Fruit fly (Drosophila melanogaster) whole organism, embryonic: Measurements from ENCODE around the gene CG7514.
A peak's percentile ranks its signal among the peaks of the same experiment; 100 is the strongest.

ENCODE experiments used
- Ada2b ChIP-seq: fragments of 200-800 bp; sonication (Bioruptor generic); IDR thresholded peaks from 2 replicates; pipeline ENCODE4 v1.3.6; 2022; ENCODE audit warnings: missing biosample characterization, missing genetic modification characterization
- CG10209 ChIP-seq: fragments of 200-800 bp; sonication (Bioruptor generic); optimal IDR thresholded peaks from 3 replicates; lab custom pipeline; 2017; ENCODE audit warnings: missing biosample characterization, mild to moderate bottlenecking, missing genetic modification characterization, missing genetic modification reagents
- CG11085 ChIP-seq: fragments of 200-800 bp; sonication (Bioruptor generic); IDR thresholded peaks from 2 replicates; pipeline ENCODE4 v1.3.6; 2022; ENCODE audit warnings: missing biosample characterization, missing genetic modification characterization
- CG11093 ChIP-seq: fragments of 200-800 bp; sonication (Bioruptor generic); IDR thresholded peaks from 3 replicates; pipeline ENCODE4 v1.3.6; 2022; ENCODE audit warnings: missing biosample characterization, missing genetic modification characterization
- CG12659 ChIP-seq: fragments of 200-800 bp; sonication (Bioruptor generic); optimal IDR thresholded peaks from 3 replicates; lab custom pipeline; 2017; ENCODE audit warnings: mild to moderate bottlenecking, missing biosample characterization, missing genetic modification reagents, missing genetic modification characterization
- CG13624 ChIP-seq: fragments of 200-800 bp; sonication (Bioruptor generic); optimal IDR thresholded peaks from 2 replicates; lab custom pipeline; 2016; ENCODE audit warnings: missing biosample characterization, missing genetic modification characterization
- CG13775 ChIP-seq: fragments of 200-800 bp; sonication (Bioruptor generic); optimal IDR thresholded peaks from 3 replicates; lab custom pipeline; 2017; ENCODE audit warnings: missing biosample characterization, mild to moderate bottlenecking, missing genetic modification characterization
- CG15601 ChIP-seq: fragments of 200-800 bp; sonication (Bioruptor generic); optimal IDR thresholded peaks from 3 replicates; lab custom pipeline; 2019; ENCODE audit warnings: missing biosample characterization, mild to moderate bottlenecking, missing genetic modification characterization, moderate library complexity
- CG1603 ChIP-seq: fragments of 200-800 bp; sonication (Bioruptor generic); optimal IDR thresholded peaks from 2 replicates; lab custom pipeline; 2019; ENCODE audit warnings: missing biosample characterization, mild to moderate bottlenecking, missing genetic modification characterization, moderate library complexity
- CG16863 ChIP-seq: fragments of 200-800 bp; sonication (Bioruptor generic); optimal IDR thresholded peaks from 3 replicates; lab custom pipeline; 2016; ENCODE audit warnings: missing biosample characterization, missing genetic modification characterization
- CG17802 ChIP-seq: fragments of 200-800 bp; sonication (Bioruptor generic); optimal IDR thresholded peaks from 2 replicates; lab custom pipeline; 2018; ENCODE audit warnings: missing biosample characterization, mild to moderate bottlenecking, missing genetic modification characterization, moderate library complexity
- CG18262 ChIP-seq: fragments of 200-800 bp; optimal IDR thresholded peaks from 3 replicates; lab custom pipeline; 2019; ENCODE audit warnings: missing biosample characterization, mild to moderate bottlenecking, missing genetic modification characterization, moderate library complexity
- CG32767 ChIP-seq: fragments of 200-800 bp; sonication (Bioruptor generic); IDR thresholded peaks from 2 replicates; pipeline ENCODE4 v1.3.6; 2022; ENCODE audit warnings: missing biosample characterization, missing genetic modification characterization
- CG3407 ChIP-seq: fragments of 200-800 bp; sonication (Bioruptor generic); optimal IDR thresholded peaks from 2 replicates; lab custom pipeline; 2018; ENCODE audit warnings: missing biosample characterization, mild to moderate bottlenecking, missing genetic modification characterization
- CG7372 ChIP-seq: fragments of 200-800 bp; sonication (Bioruptor generic); IDR thresholded peaks from 2 replicates; pipeline ENCODE4 v1.3.6; 2022; ENCODE audit warnings: missing biosample characterization, missing genetic modification characterization
- CG7786 ChIP-seq: fragments of 200-800 bp; sonication (Bioruptor generic); optimal IDR thresholded peaks from 2 replicates; lab custom pipeline; 2016; ENCODE audit warnings: missing biosample characterization, missing genetic modification characterization
- CG7928 ChIP-seq: fragments of 200-800 bp; sonication (Bioruptor generic); optimal IDR thresholded peaks from 2 replicates; lab custom pipeline; 2017; ENCODE audit warnings: missing biosample characterization, mild to moderate bottlenecking, missing genetic modification characterization
- CG9817 ChIP-seq: fragments of 200-800 bp; sonication (Bioruptor generic); optimal IDR thresholded peaks from 2 replicates; lab custom pipeline; 2018; ENCODE audit warnings: missing biosample characterization, mild to moderate bottlenecking, missing genetic modification characterization, moderate library complexity
- CrebB ChIP-seq: fragments of 200-800 bp; sonication (Bioruptor generic); optimal IDR thresholded peaks from 3 replicates; lab custom pipeline; 2018; ENCODE audit warnings: missing biosample characterization, mild to moderate bottlenecking, missing genetic modification characterization
- D ChIP-seq, 2 experiments: fragments of 200-800 bp in 1 of 2; fragments of >200 bp in 1 of 2; sonication (Bioruptor generic) in 1 of 2; optimal IDR thresholded peaks; 2 replicates in 1 of 2; 3 replicates in 1 of 2; lab custom pipeline; 2017; ENCODE audit warnings: mild to moderate bottlenecking in 1 of 2, missing biosample characterization in 1 of 2, missing genetic modification characterization in 1 of 2, missing genetic modification reagents in 1 of 2
- Dek ChIP-seq: fragments of 200-800 bp; sonication (Bioruptor generic); optimal IDR thresholded peaks from 3 replicates; lab custom pipeline; 2019; ENCODE audit warnings: missing biosample characterization, mild to moderate bottlenecking, missing genetic modification characterization, moderate library complexity
- Doc3 ChIP-seq: fragments of 200-800 bp; sonication (Bioruptor generic); IDR thresholded peaks from 3 replicates; pipeline ENCODE4 v1.3.6; 2022; ENCODE audit warnings: missing biosample characterization, missing genetic modification characterization; ENCODE audit not compliant: partially characterized antibody
- Dp ChIP-seq: fragments of 200-800 bp; sonication (Bioruptor generic); optimal IDR thresholded peaks from 2 replicates; lab custom pipeline; 2018; ENCODE audit warnings: missing biosample characterization, mild to moderate bottlenecking, missing genetic modification characterization, moderate library complexity
- GATAe ChIP-seq: fragments of 200-800 bp; sonication (Bioruptor generic); conservative IDR thresholded peaks from 2 replicates; pipeline ENCODE4 v1.3.6; 2022; ENCODE audit warnings: missing biosample characterization, missing genetic modification characterization
- HHEX ChIP-seq: fragments of 200-800 bp; sonication (Bioruptor generic); optimal IDR thresholded peaks from 3 replicates; lab custom pipeline; 2017; ENCODE audit warnings: missing biosample characterization, mild to moderate bottlenecking, missing genetic modification characterization, missing genetic modification reagents
- MESR4 ChIP-seq: fragments of 200-800 bp; sonication (Bioruptor generic); optimal IDR thresholded peaks from 2 replicates; lab custom pipeline; 2018; ENCODE audit warnings: missing biosample characterization, mild to moderate bottlenecking, missing genetic modification characterization, moderate library complexity
- Ptx1 ChIP-seq: fragments of 200-800 bp; sonication (Bioruptor generic); IDR thresholded peaks from 2 replicates; pipeline ENCODE4 v1.3.6; 2022; ENCODE audit warnings: missing biosample characterization, missing genetic modification characterization
- Side ChIP-seq: fragments of 200-800 bp; sonication (Bioruptor generic); optimal IDR thresholded peaks from 2 replicates; lab custom pipeline; 2016; ENCODE audit warnings: missing biosample characterization, missing genetic modification characterization
- Sin3A ChIP-seq: fragments of >200 bp; optimal IDR thresholded peaks from 2 replicates; lab custom pipeline; 2018
- az2 ChIP-seq: fragments of 200-800 bp; sonication (Bioruptor generic); optimal IDR thresholded peaks from 3 replicates; lab custom pipeline; 2016; ENCODE audit warnings: missing biosample characterization, missing genetic modification characterization
- bowl ChIP-seq: fragments of 200-800 bp; sonication (Bioruptor generic); IDR thresholded peaks from 2 replicates; pipeline ENCODE4 v1.3.6; 2022; ENCODE audit warnings: missing biosample characterization, missing genetic modification characterization
- btn ChIP-seq: fragments of 200-800 bp; sonication (Bioruptor generic); optimal IDR thresholded peaks from 2 replicates; lab custom pipeline; 2016; ENCODE audit warnings: missing biosample characterization, missing genetic modification characterization
- corto ChIP-seq: fragments of 200-800 bp; sonication (Bioruptor generic); optimal IDR thresholded peaks from 2 replicates; lab custom pipeline; 2016; ENCODE audit warnings: missing biosample characterization, mild to moderate bottlenecking, missing genetic modification characterization, moderate library complexity
- dati ChIP-seq: fragments of 200-800 bp; sonication (Bioruptor generic); IDR thresholded peaks from 2 replicates; pipeline ENCODE4 v1.3.6; 2022; ENCODE audit warnings: missing biosample characterization, missing genetic modification characterization
- dmrt11E ChIP-seq: fragments of 200-800 bp; sonication (Bioruptor generic); optimal IDR thresholded peaks from 3 replicates; lab custom pipeline; 2018; ENCODE audit warnings: missing biosample characterization, mild to moderate bottlenecking, missing genetic modification characterization, moderate library complexity
- eyg ChIP-seq: fragments of 200-800 bp; sonication (Bioruptor generic); optimal IDR thresholded peaks from 3 replicates; lab custom pipeline; 2016; ENCODE audit warnings: missing biosample characterization, missing genetic modification characterization
- gcm ChIP-seq: fragments of 200-800 bp; sonication (Bioruptor generic); optimal IDR thresholded peaks from 2 replicates; lab custom pipeline; 2019; ENCODE audit warnings: missing biosample characterization, mild to moderate bottlenecking, missing genetic modification characterization, moderate library complexity
- grn ChIP-seq: fragments of 200-800 bp; sonication (Bioruptor generic); optimal IDR thresholded peaks from 3 replicates; lab custom pipeline; 2017; ENCODE audit warnings: missing biosample characterization, missing genetic modification characterization
- gro ChIP-seq: fragments of 200-800 bp; sonication (Bioruptor generic); optimal IDR thresholded peaks from 2 replicates; lab custom pipeline; 2016; ENCODE audit warnings: missing biosample characterization, missing genetic modification characterization
- oc ChIP-seq: fragments of 200-800 bp; sonication (Bioruptor generic); optimal IDR thresholded peaks from 2 replicates; lab custom pipeline; 2018; ENCODE audit warnings: missing biosample characterization, mild to moderate bottlenecking, missing genetic modification characterization, moderate library complexity
- onecut ChIP-seq: fragments of 200-800 bp; sonication (Bioruptor generic); IDR thresholded peaks from 2 replicates; pipeline ENCODE4 v1.3.6; 2022; ENCODE audit warnings: missing biosample characterization, missing genetic modification characterization
- org-1 ChIP-seq: fragments of 200-800 bp; sonication (Bioruptor generic); optimal IDR thresholded peaks from 2 replicates; lab custom pipeline; 2017; ENCODE audit warnings: missing biosample characterization, missing genetic modification characterization
- peb ChIP-seq: fragments of 200-800 bp; sonication (Bioruptor generic); IDR thresholded peaks from 2 replicates; pipeline ENCODE4 v1.3.6; 2022; ENCODE audit warnings: missing biosample characterization, missing genetic modification characterization
- repo ChIP-seq: fragments of 200-800 bp; sonication (Bioruptor generic); optimal IDR thresholded peaks from 2 replicates; lab custom pipeline; 2016; ENCODE audit warnings: missing biosample characterization, missing genetic modification characterization
- run ChIP-seq: fragments of 200-800 bp; sonication (Bioruptor generic); optimal IDR thresholded peaks from 3 replicates; lab custom pipeline; 2018; ENCODE audit warnings: missing biosample characterization, mild to moderate bottlenecking, missing genetic modification characterization
- slou ChIP-seq: fragments of 200-800 bp; sonication (Bioruptor generic); optimal IDR thresholded peaks from 3 replicates; lab custom pipeline; 2016; ENCODE audit warnings: missing biosample characterization, missing genetic modification characterization
- tio ChIP-seq: fragments of 200-800 bp; sonication (Bioruptor generic); optimal IDR thresholded peaks from 2 replicates; lab custom pipeline; 2017; ENCODE audit warnings: missing biosample characterization, missing genetic modification characterization, inconsistent platforms
- ttk ChIP-seq: fragments of 200-800 bp; sonication (Bioruptor generic); IDR thresholded peaks from 2 replicates; pipeline ENCODE4 v2.1.2; 2022; ENCODE audit warnings: missing biosample characterization, missing genetic modification characterization
- usp ChIP-seq: fragments of >200 bp; optimal IDR thresholded peaks from 2 replicates; lab custom pipeline; 2017; ENCODE audit warnings: missing biosample characterization, missing genetic modification characterization
- z ChIP-seq: fragments of 200-800 bp; sonication (Bioruptor generic); IDR thresholded peaks from 3 replicates; pipeline ENCODE4 v1.3.6; 2022; ENCODE audit warnings: missing biosample characterization, missing genetic modification characterization
- zfh2 ChIP-seq: fragments of 200-800 bp; sonication (Bioruptor generic); optimal IDR thresholded peaks from 2 replicates; lab custom pipeline; 2016; ENCODE audit warnings: missing biosample characterization, missing genetic modification characterization

The CG7514 gene

DNA sequence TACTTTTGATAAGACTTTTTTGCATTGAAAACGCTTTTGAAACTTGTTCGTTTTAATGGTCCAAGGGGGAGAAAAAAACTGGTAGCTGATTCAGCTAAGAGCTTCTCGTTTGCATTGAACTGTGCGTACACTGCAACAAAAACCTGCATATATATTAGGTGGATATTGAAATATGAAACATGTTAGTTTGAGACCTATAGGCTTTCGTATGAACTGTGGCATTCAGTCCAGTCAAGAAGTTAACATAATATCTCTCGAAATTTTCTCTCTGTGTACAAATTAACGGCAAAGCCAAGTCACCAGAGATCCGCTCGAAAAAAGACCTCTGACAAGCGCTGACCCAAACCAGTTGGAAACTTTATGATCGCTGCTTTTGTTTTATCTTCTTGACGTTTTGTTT lies 9.5 kb upstream of the CG7514 start (continued):
- TF ChIP-seq onecut (peak; percentile 83), CG10209 (GFP tag; lab: Kevin White, UChicago) (peak; percentile 78), CG9817 (tag; lab: Kevin White, UChicago) (peak; percentile 86), Sin3A (no peak), run (tag; lab: Kevin White, UChicago) (peak; percentile 44), dati (GFP tag; lab: Robert Waterston, UW) (peak; percentile 54; the same call in 1 of the 2 replicates), CG13624 (GFP tag; lab: Kevin White, UChicago) (peak; percentile 87), MESR4 (GFP tag; lab: Kevin White, UChicago) (peak; percentile 11), CG12659 (GFP tag; lab: Kevin White, UChicago) (peak; percentile 87), HHEX (GFP tag; lab: Kevin White, UChicago) (peak; percentile 83), CG11093 (peak; percentile 78; the same call in 2 of the 3 replicates), GATAe (no peak), repo (GFP tag; lab: Kevin White, UChicago) (peak; percentile 70), CG1603 (tag; lab: Kevin White, UChicago) (peak; percentile 87), CG32767 (GFP tag; lab: Robert Waterston, UW) (peak; percentile 71), CG7786 (GFP tag; lab: Kevin White, UChicago) (peak; percentile 86), CrebB (peak; percentile 79), oc (peak; percentile 84), grn (no peak), z (GFP tag; lab: Robert Waterston, UW) (peak; percentile 37; the same call in 1 of the 3 replicates), Side (peak; percentile 76), corto (GFP tag; lab: Kevin White, UChicago) (no peak), CG3407 (GFP tag; lab: Kevin White, UChicago) (peak; percentile 64), usp (GFP tag; lab: Kevin White, UChicago) (no peak), ttk (GFP tag; lab: Robert Waterston, UW) (peak; percentile 79), tio (GFP tag; lab: Kevin White, UChicago) (peak; percentile 62), dmrt11E (peak; percentile 65), btn (GFP tag; lab: Kevin White, UChicago) (peak; percentile 73), zfh2 (GFP tag; lab: Kevin White, UChicago) (peak; percentile 79), az2 (GFP tag; lab: Kevin White, UChicago) (peak; percentile 86), CG11085 (GFP tag; lab: Robert Waterston, UW) (peak; percentile 54), bowl (GFP tag; lab: Robert Waterston, UW) (peak; percentile 80), Dp (no peak), slou (GFP tag; lab: Kevin White, UChicago) (peak; percentile 48), D (optimal IDR thresholded peaks at IDR 0.05; lab: Kevin White, UChicago) (no peak), D (GFP tag; optimal IDR thresholded peaks at IDR 0.05; lab: Kevin White, UChicago) (peak; percentile 69), gcm (peak; percentile 58), CG17802 (tag; lab: Kevin White, UChicago) (peak; percentile 70), gro (peak; percentile 86), Ada2b (GFP tag; lab: Robert Waterston, UW) (peak; percentile 92), eyg (GFP tag; lab: Kevin White, UChicago) (peak; percentile 65), peb (peak; percentile 57; the same call in 1 of the 2 replicates), CG15601 (tag; lab: Kevin White, UChicago) (peak; percentile 66), CG18262 (peak; percentile 68), Dek (tag; lab: Kevin White, UChicago) (no peak), Ptx1 (GFP tag; lab: Robert Waterston, UW) (peak; percentile 84), CG7928 (GFP tag; lab: Kevin White, UChicago) (peak; percentile 40), CG13775 (GFP tag; lab: Kevin White, UChicago) (peak; percentile 63), CG7372 (GFP tag; lab: Robert Waterston, UW) (peak; percentile 90), org-1 (GFP tag; lab: Kevin White, UChicago) (peak; percentile 62), Doc3 (GFP tag; lab: Robert Waterston, UW) (no peak), CG16863 (GFP tag; lab: Kevin White, UChicago) (peak; percentile 80)
